Worm (Caenorhabditis elegans) whole organism, L3 larva: ENCODE results near the gene pwp-1.

Experiments used
- aly-2 ChIP-seq: fragments of 150-350 bp; optimal IDR thresholded peaks from 2 replicates; lab custom pipeline; 2014; ENCODE audit warnings: missing biosample characterization, missing genetic modification characterization
- elt-1 ChIP-seq: fragments of 150-350 bp; optimal IDR thresholded peaks from 2 replicates; lab custom pipeline; 2014; ENCODE audit warnings: missing biosample characterization, missing genetic modification characterization
- elt-2 ChIP-seq: sonication (generic microtip); optimal IDR thresholded peaks from 2 replicates; lab custom pipeline; 2016; ENCODE audit warnings: missing genetic modification reagents, mild to moderate bottlenecking, missing genetic modification characterization, missing compliant biosample characterization
- fkh-10 ChIP-seq: sonication (generic microtip); optimal IDR thresholded peaks from 2 replicates; lab custom pipeline; 2017; ENCODE audit warnings: missing biosample characterization, missing genetic modification reagents, missing genetic modification characterization
- jun-1 ChIP-seq: fragments of 150-350 bp; optimal IDR thresholded peaks from 2 replicates; lab custom pipeline; 2014; ENCODE audit warnings: missing biosample characterization, missing genetic modification reagents, missing genetic modification characterization
- nhr-28 ChIP-seq: fragments of 150-350 bp; optimal IDR thresholded peaks from 2 replicates; lab custom pipeline; 2014; ENCODE audit warnings: missing biosample characterization, missing genetic modification characterization
- nhr-76 ChIP-seq: fragments of 150-350 bp; sonication (generic microtip); optimal IDR thresholded peaks from 5 replicates; lab custom pipeline; 2014; ENCODE audit warnings: missing biosample characterization, missing genetic modification characterization
- pha-4 ChIP-seq: fragments of 150-350 bp; optimal IDR thresholded peaks from 2 replicates; lab custom pipeline; 2014; ENCODE audit warnings: missing biosample characterization, missing genetic modification reagents, missing genetic modification characterization
- skn-1 ChIP-seq: fragments of 150-350 bp; optimal IDR thresholded peaks from 2 replicates; lab custom pipeline; 2014; ENCODE audit warnings: missing biosample characterization, missing genetic modification characterization
- zag-1 ChIP-seq: fragments of 150-350 bp; optimal IDR thresholded peaks from 2 replicates; lab custom pipeline; 2014; ENCODE audit warnings: missing biosample characterization, missing genetic modification characterization

ce11 chrIV:13246961-13247360, 10.6 kb upstream of the pwp-1 start, which contains the start of gene JC8.7:
- TF ChIP-seq elt-2 (tag; lab: Kevin White, UChicago) (no peak), fkh-10 (no peak), nhr-28 (tag; lab: Kevin White, UChicago) (no peak), pha-4 (tag; lab: Kevin White, UChicago) (no peak), zag-1 (tag; lab: Kevin White, UChicago) (no peak), skn-1 (tag; lab: Kevin White, UChicago) (no peak), jun-1 (no peak), elt-1 (tag; lab: Kevin White, UChicago) (no peak), aly-2 (no peak), nhr-76 (no peak)
